Fruit fly (Drosophila melanogaster): ENCODE results near the gene tio.

dm6 chr2L:22037560-22037959 is 18.6 kb downstream of the tio start, which contains the start of gene Grl40a:
- no peak for TF ChIP-seq Clk (GFP tag; optimal IDR thresholded peaks at IDR 0.05)
- no peak for TF ChIP-seq CG11617 (GFP tag; optimal IDR thresholded peaks at IDR 0.05)
- TF ChIP-seq bab1 (GFP tag; optimal IDR thresholded peaks at IDR 0.05), result no peak
- no peak for TF ChIP-seq CG1620 (GFP tag; optimal IDR thresholded peaks at IDR 0.05)
- TF ChIP-seq Hr96 (GFP tag; optimal IDR thresholded peaks at IDR 0.05), result no peak
- TF ChIP-seq kay (GFP tag; ENCODE audit: borderline replicate concordance), result no peak
- no peak for TF ChIP-seq CG33017 (tag; optimal IDR thresholded peaks at IDR 0.05)
- TF ChIP-seq cnc (optimal IDR thresholded peaks at IDR 0.05), result no peak
- TF ChIP-seq ovo (GFP tag; optimal IDR thresholded peaks at IDR 0.05), result no peak
- no peak for TF ChIP-seq CG12768 (GFP tag; optimal IDR thresholded peaks at IDR 0.05)
